Worm (Caenorhabditis elegans): ENCODE results near the gene sng-1.
"Not testable (repeated sequence)": the region's sequence is repeated elsewhere in the genome, so short reads cannot be mapped to it uniquely, and the experiment has no call there.

- not testable (repeated sequence) for TF ChIP-seq flt-1 (GFP tag; IDR thresholded peaks at IDR 0.05); ref-1 (GFP tag; conservative IDR thresholded peaks at IDR 0.05); klf-2 (GFP tag; conservative IDR thresholded peaks at IDR 0.05); med-1 (GFP tag; optimal IDR thresholded peaks at IDR 0.05; ENCODE audit: insufficient read depth); T22C8.4 (GFP tag; IDR thresholded peaks at IDR 0.05); ztf-29 (GFP tag; IDR thresholded peaks at IDR 0.05)
Measured at ce11 chrX:7365267-7365666, 37.9 kb downstream of the sng-1 start, which contains the start of gene C56G3.2.

Measured in whole organism, midembryonic.